Fruit fly (Drosophila melanogaster): ENCODE data around the gene Apoltp.

The Apoltp gene

dm6 chr2L:9633811-9634436, at the start of gene Apoltp:
Apoltp (plus strand) TSS chr2L:9634179.
- no peak for TF ChIP-seq psq (optimal IDR thresholded peaks at IDR 0.05)
- no peak for TF ChIP-seq EcR (GFP tag; optimal IDR thresholded peaks at IDR 0.05)
- TF ChIP-seq CG8478 (optimal IDR thresholded peaks at IDR 0.05), result no peak
- TF ChIP-seq Dll (optimal IDR thresholded peaks at IDR 0.05), result no peak
- TF ChIP-seq usp (GFP tag; optimal IDR thresholded peaks at IDR 0.05), result no peak
- TF ChIP-seq pan (optimal IDR thresholded peaks at IDR 0.05), result no peak

- no peak for TF ChIP-seq Dll (optimal IDR thresholded peaks at IDR 0.05)
- no peak for TF ChIP-seq EcR (GFP tag; optimal IDR thresholded peaks at IDR 0.05)
- no peak for TF ChIP-seq pan (optimal IDR thresholded peaks at IDR 0.05)
- TF ChIP-seq psq (optimal IDR thresholded peaks at IDR 0.05), result no peak
- no peak for TF ChIP-seq CG8478 (optimal IDR thresholded peaks at IDR 0.05)
- TF ChIP-seq usp (GFP tag; optimal IDR thresholded peaks at IDR 0.05), result no peak
Measured at dm6 chr2L:9585942-9586341, 48.0 kb upstream of the Apoltp start.

- TF ChIP-seq EcR (GFP tag; optimal IDR thresholded peaks at IDR 0.05) (no peak), Dll (optimal IDR thresholded peaks at IDR 0.05) (no peak), usp (GFP tag; optimal IDR thresholded peaks at IDR 0.05) (no peak), pan (optimal IDR thresholded peaks at IDR 0.05) (no peak), CG8478 (optimal IDR thresholded peaks at IDR 0.05) (no peak), psq (optimal IDR thresholded peaks at IDR 0.05) (no peak)
Measured at dm6 chr2L:9589176-9589575, 44.8 kb upstream of the Apoltp start, which contains the start of gene CG3841. CG3841 (plus strand) TSS chr2L:9589476.

- no peak for TF ChIP-seq CG8478 (optimal IDR thresholded peaks at IDR 0.05)
- no peak for TF ChIP-seq psq (optimal IDR thresholded peaks at IDR 0.05)
- TF ChIP-seq Dll (optimal IDR thresholded peaks at IDR 0.05), result no peak
Measured at dm6 chr2L:9591146-9591545, 42.8 kb upstream of the Apoltp start.

- TF ChIP-seq CG8478 (optimal IDR thresholded peaks at IDR 0.05) (no peak), EcR (GFP tag; optimal IDR thresholded peaks at IDR 0.05) (no peak), Dll (optimal IDR thresholded peaks at IDR 0.05) (no peak), pan (optimal IDR thresholded peaks at IDR 0.05) (no peak), usp (GFP tag; optimal IDR thresholded peaks at IDR 0.05) (no peak), psq (optimal IDR thresholded peaks at IDR 0.05) (no peak)
Measured at dm6 chr2L:9594625-9595300, 39.2 kb upstream of the Apoltp start.

dm6 chr2L:9598390-9598789, 35.6 kb upstream of the Apoltp start:
- TF ChIP-seq usp (GFP tag; optimal IDR thresholded peaks at IDR 0.05) (no peak), psq (optimal IDR thresholded peaks at IDR 0.05) (no peak), pan (optimal IDR thresholded peaks at IDR 0.05) (no peak), Dll (optimal IDR thresholded peaks at IDR 0.05) (no peak), EcR (GFP tag; optimal IDR thresholded peaks at IDR 0.05) (no peak), CG8478 (optimal IDR thresholded peaks at IDR 0.05) (no peak)

- TF ChIP-seq Dll (optimal IDR thresholded peaks at IDR 0.05) (no peak), CG8478 (optimal IDR thresholded peaks at IDR 0.05) (no peak), usp (GFP tag; optimal IDR thresholded peaks at IDR 0.05) (no peak), pan (optimal IDR thresholded peaks at IDR 0.05) (no peak), psq (optimal IDR thresholded peaks at IDR 0.05) (no peak), EcR (GFP tag; optimal IDR thresholded peaks at IDR 0.05) (no peak)
Measured at dm6 chr2L:9600772-9601171, 33.2 kb upstream of the Apoltp start, which contains the start of gene CG4382. CG4382 (minus strand) TSS chr2L:9600872.

dm6 chr2L:9601220-9601619, 32.8 kb upstream of the Apoltp start:
- no peak for TF ChIP-seq CG8478 (optimal IDR thresholded peaks at IDR 0.05)
- TF ChIP-seq usp (GFP tag; optimal IDR thresholded peaks at IDR 0.05), result no peak
- no peak for TF ChIP-seq Dll (optimal IDR thresholded peaks at IDR 0.05)
- TF ChIP-seq pan (optimal IDR thresholded peaks at IDR 0.05), result no peak
- TF ChIP-seq EcR (GFP tag; optimal IDR thresholded peaks at IDR 0.05), result no peak
- TF ChIP-seq psq (optimal IDR thresholded peaks at IDR 0.05), result no peak

dm6 chr2L:9602103-9602502, 31.9 kb upstream of the Apoltp start:
- TF ChIP-seq usp (GFP tag; optimal IDR thresholded peaks at IDR 0.05) (no peak), Dll (optimal IDR thresholded peaks at IDR 0.05) (no peak), EcR (GFP tag; optimal IDR thresholded peaks at IDR 0.05) (no peak), psq (optimal IDR thresholded peaks at IDR 0.05) (no peak), pan (optimal IDR thresholded peaks at IDR 0.05) (no peak), CG8478 (optimal IDR thresholded peaks at IDR 0.05) (no peak)

dm6 chr2L:9607997-9608563, 25.9 kb upstream of the Apoltp start, which contains the start of gene gcm2:
gcm2 (plus strand) TSS chr2L:9608562.
- TF ChIP-seq Dll (optimal IDR thresholded peaks at IDR 0.05), result no peak
- no peak for TF ChIP-seq EcR (GFP tag; optimal IDR thresholded peaks at IDR 0.05)
- TF ChIP-seq CG8478 (optimal IDR thresholded peaks at IDR 0.05), result no peak
- TF ChIP-seq psq (optimal IDR thresholded peaks at IDR 0.05), result no peak
- TF ChIP-seq pan (optimal IDR thresholded peaks at IDR 0.05), result no peak
- TF ChIP-seq usp (GFP tag; optimal IDR thresholded peaks at IDR 0.05), result no peak

- no peak for TF ChIP-seq EcR (GFP tag; optimal IDR thresholded peaks at IDR 0.05)
- TF ChIP-seq usp (GFP tag; optimal IDR thresholded peaks at IDR 0.05), result no peak
- no peak for TF ChIP-seq psq (optimal IDR thresholded peaks at IDR 0.05)
- no peak for TF ChIP-seq pan (optimal IDR thresholded peaks at IDR 0.05)
- TF ChIP-seq Dll (optimal IDR thresholded peaks at IDR 0.05), result no peak
- TF ChIP-seq CG8478 (optimal IDR thresholded peaks at IDR 0.05), result no peak
Measured at dm6 chr2L:9609337-9609856, 24.6 kb upstream of the Apoltp start.

- TF ChIP-seq usp (GFP tag; optimal IDR thresholded peaks at IDR 0.05), result no peak
- no peak for TF ChIP-seq pan (optimal IDR thresholded peaks at IDR 0.05)
- no peak for TF ChIP-seq CG8478 (optimal IDR thresholded peaks at IDR 0.05)
- no peak for TF ChIP-seq psq (optimal IDR thresholded peaks at IDR 0.05)
- TF ChIP-seq Dll (optimal IDR thresholded peaks at IDR 0.05), result no peak
- no peak for TF ChIP-seq EcR (GFP tag; optimal IDR thresholded peaks at IDR 0.05)
Measured at dm6 chr2L:9612654-9613005, 21.3 kb upstream of the Apoltp start.
